Worm (Caenorhabditis elegans): ENCODE results near the gene F41B4.1.

- TF ChIP-seq dao-5 (tag; optimal IDR thresholded peaks at IDR 0.05) (no peak), W03F9.2 (tag; optimal IDR thresholded peaks at IDR 0.05) (no peak), him-1 (tag; optimal IDR thresholded peaks at IDR 0.05) (no peak)
These were observed 41.2 kb upstream of the F41B4.1 start for ce11 chrX:6866900-6867299.
